Worm (Caenorhabditis elegans): ENCODE results near the gene D1005.6.

The D1005.6 gene

DNA sequence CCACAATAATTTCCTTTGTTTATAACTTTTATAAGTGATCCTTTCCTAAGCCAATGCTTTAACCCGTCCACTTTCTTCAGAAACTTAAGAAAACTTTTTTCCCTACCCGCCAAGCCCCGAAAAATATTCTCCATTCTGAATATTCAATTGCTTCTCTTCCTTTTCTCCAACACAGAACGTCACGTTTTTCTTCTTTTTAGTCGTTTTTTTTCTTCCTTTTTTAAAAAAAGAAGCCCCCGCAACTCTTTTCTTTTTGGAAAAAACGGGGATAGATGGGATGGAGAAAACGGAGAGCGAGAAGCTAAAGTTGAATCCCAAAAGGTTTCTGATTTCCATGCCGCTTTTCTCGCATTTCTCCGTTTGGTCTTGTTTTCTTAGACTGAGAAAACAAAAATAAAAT is 14.0 kb upstream of the D1005.6 start:
- TF ChIP-seq flh-1 (GFP tag; optimal IDR thresholded peaks at IDR 0.05) (no peak), mep-1 (tag; optimal IDR thresholded peaks at IDR 0.05) (no peak), nhr-28 (tag; optimal IDR thresholded peaks at IDR 0.05) (no peak), nhr-237 (tag; optimal IDR thresholded peaks at IDR 0.05) (no peak), ces-1 (GFP tag; optimal IDR thresholded peaks at IDR 0.05) (no peak), mls-2 (tag; optimal IDR thresholded peaks at IDR 0.05) (no peak), ceh-83 (GFP tag; optimal IDR thresholded peaks at IDR 0.05) (no peak)

DNA sequence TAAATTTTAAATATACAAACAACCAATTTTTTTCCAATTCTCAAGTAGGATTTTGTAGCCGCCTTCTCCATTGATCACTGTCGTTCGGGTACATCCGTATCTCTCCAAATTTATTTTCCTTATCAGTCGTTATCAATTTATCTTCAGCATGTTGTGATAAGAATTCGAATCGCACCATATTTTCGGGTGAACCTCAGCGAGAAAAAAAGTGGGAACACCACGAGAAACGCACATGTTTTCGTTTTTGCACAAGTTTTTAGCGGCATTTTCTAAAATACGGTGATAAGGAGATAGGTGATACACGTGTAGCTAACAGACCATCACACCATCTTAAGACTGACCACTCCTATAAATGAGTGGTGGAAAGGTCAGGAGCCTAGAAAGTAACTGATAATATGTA is 13.3 kb upstream of the D1005.6 start:
- TF ChIP-seq ham-2 (GFP tag; optimal IDR thresholded peaks at IDR 0.05) (no peak), drap-1 (GFP tag; optimal IDR thresholded peaks at IDR 0.05) (no peak), elt-3 (tag; optimal IDR thresholded peaks at IDR 0.05) (peak; percentile 18), blmp-1 (tag; optimal IDR thresholded peaks at IDR 0.05) (no peak)

- TF ChIP-seq unc-120 (tag; optimal IDR thresholded peaks at IDR 0.05; ENCODE audit: poor library complexity, severe bottlenecking) = no peak
- TF ChIP-seq nhr-2 (tag; optimal IDR thresholded peaks at IDR 0.05) = no peak
- TF ChIP-seq nhr-28 (tag; optimal IDR thresholded peaks at IDR 0.05) = no peak
- TF ChIP-seq mep-1 (tag; optimal IDR thresholded peaks at IDR 0.05) = no peak
- TF ChIP-seq tbx-8 (GFP tag; optimal IDR thresholded peaks at IDR 0.05) = no peak
- no peak for TF ChIP-seq ham-2 (GFP tag; optimal IDR thresholded peaks at IDR 0.05)
- no peak for TF ChIP-seq unc-62 (GFP tag; optimal IDR thresholded peaks at IDR 0.05)
- TF ChIP-seq flh-1 (GFP tag; optimal IDR thresholded peaks at IDR 0.05) = no peak
- TF ChIP-seq ceh-43 (GFP tag; optimal IDR thresholded peaks at IDR 0.05) = no peak
- no peak for TF ChIP-seq cnd-1 (tag; optimal IDR thresholded peaks at IDR 0.05)
- no peak for TF ChIP-seq ceh-39 (tag; optimal IDR thresholded peaks at IDR 0.05)
- no peak for TF ChIP-seq drap-1 (GFP tag; optimal IDR thresholded peaks at IDR 0.05)
- no peak for TF ChIP-seq ces-1 (GFP tag; optimal IDR thresholded peaks at IDR 0.05)
- no peak for TF ChIP-seq lin-32 (GFP tag; optimal IDR thresholded peaks at IDR 0.05)
- TF ChIP-seq sem-2 (GFP tag; optimal IDR thresholded peaks at IDR 0.05) = no peak
- no peak for TF ChIP-seq nhr-12 (tag; optimal IDR thresholded peaks at IDR 0.05)
These were observed 11.4 kb upstream of the D1005.6 start for ce11 chrX:1476005-1476404.

ce11 chrX:1473794-1474193 is 9.2 kb upstream of the D1005.6 start:
- TF ChIP-seq nhr-2 (tag; optimal IDR thresholded peaks at IDR 0.05) (no peak), pha-4 (tag; optimal IDR thresholded peaks at IDR 0.05) (no peak), ztf-11 (tag; optimal IDR thresholded peaks at IDR 0.05) (no peak), lsy-2 (tag; optimal IDR thresholded peaks at IDR 0.05) (no peak), zip-8 (tag; optimal IDR thresholded peaks at IDR 0.05) (no peak), nhr-12 (tag; optimal IDR thresholded peaks at IDR 0.05) (no peak), drap-1 (GFP tag; optimal IDR thresholded peaks at IDR 0.05) (no peak), nhr-28 (tag; optimal IDR thresholded peaks at IDR 0.05) (no peak), lin-13 (tag; optimal IDR thresholded peaks at IDR 0.05) (no peak), unc-120 (tag; optimal IDR thresholded peaks at IDR 0.05; ENCODE audit: poor library complexity, severe bottlenecking) (no peak), cnd-1 (tag; optimal IDR thresholded peaks at IDR 0.05) (no peak), sptf-1 (tag; optimal IDR thresholded peaks at IDR 0.05) (no peak), mls-2 (tag; optimal IDR thresholded peaks at IDR 0.05) (no peak), unc-62 (GFP tag; optimal IDR thresholded peaks at IDR 0.05) (no peak), hlh-1 (tag; optimal IDR thresholded peaks at IDR 0.05) (no peak), M03D4.4 (tag; optimal IDR thresholded peaks at IDR 0.05) (no peak), bed-3 (GFP tag; optimal IDR thresholded peaks at IDR 0.05) (no peak), mep-1 (tag; optimal IDR thresholded peaks at IDR 0.05) (no peak), sem-2 (GFP tag; optimal IDR thresholded peaks at IDR 0.05) (no peak), lin-32 (GFP tag; optimal IDR thresholded peaks at IDR 0.05) (no peak)

- TF ChIP-seq lin-13 (tag; optimal IDR thresholded peaks at IDR 0.05) (no peak), blmp-1 (tag; optimal IDR thresholded peaks at IDR 0.05) (no peak), unc-120 (tag; optimal IDR thresholded peaks at IDR 0.05; ENCODE audit: poor library complexity, severe bottlenecking) (no peak), zip-8 (tag; optimal IDR thresholded peaks at IDR 0.05) (no peak), flh-1 (GFP tag; optimal IDR thresholded peaks at IDR 0.05) (no peak), ceh-43 (GFP tag; optimal IDR thresholded peaks at IDR 0.05) (no peak), nhr-2 (tag; optimal IDR thresholded peaks at IDR 0.05) (no peak), cnd-1 (tag; optimal IDR thresholded peaks at IDR 0.05) (no peak), ces-1 (GFP tag; optimal IDR thresholded peaks at IDR 0.05) (no peak), bed-3 (GFP tag; optimal IDR thresholded peaks at IDR 0.05) (no peak), ceh-83 (GFP tag; optimal IDR thresholded peaks at IDR 0.05) (no peak)
These were observed 8.3 kb upstream of the D1005.6 start, which contains the start of gene D1005.5 for ce11 chrX:1472880-1473279. TSS of gene D1005.5 (minus strand) at chrX:1472980.

Measured in whole organism, mixed stage, embryonic.